Fruit fly (Drosophila melanogaster) whole organism, prepupa: Measurements from ENCODE around the gene Cdc7.

ENCODE experiments used
- CG16779 ChIP-seq: fragments of 200-800 bp; sonication (Bioruptor generic); optimal IDR thresholded peaks from 3 replicates; lab custom pipeline; 2017; ENCODE audit warnings: missing biosample characterization, mild to moderate bottlenecking, missing genetic modification characterization
- CG3919 ChIP-seq: fragments of 200-800 bp; sonication (Bioruptor generic); optimal IDR thresholded peaks from 3 replicates; lab custom pipeline; 2016; ENCODE audit warnings: missing biosample characterization, missing genetic modification characterization
- CG7368 ChIP-seq: fragments of 200-800 bp; sonication (Bioruptor generic); optimal IDR thresholded peaks from 3 replicates; lab custom pipeline; 2016; ENCODE audit warnings: missing biosample characterization, missing genetic modification characterization
- Gug ChIP-seq: fragments of 200-800 bp; sonication (Bioruptor generic); IDR thresholded peaks from 2 replicates; pipeline ENCODE4 v1.3.6; 2022; ENCODE audit warnings: missing biosample characterization, missing genetic modification characterization
- Hr39 ChIP-seq: fragments of 200-800 bp; sonication (Bioruptor generic); optimal IDR thresholded peaks from 2 replicates; lab custom pipeline; 2016; ENCODE audit warnings: missing biosample characterization, missing genetic modification characterization
- Hr4 ChIP-seq: fragments of 200-800 bp; sonication (Bioruptor generic); optimal IDR thresholded peaks from 3 replicates; lab custom pipeline; 2016; ENCODE audit warnings: missing biosample characterization, missing genetic modification characterization
- Lpt ChIP-seq: fragments of 200-800 bp; sonication (Bioruptor generic); optimal IDR thresholded peaks from 3 replicates; lab custom pipeline; 2016; ENCODE audit warnings: missing biosample characterization, missing genetic modification characterization
- Sox102F ChIP-seq: fragments of 200-800 bp; sonication (Bioruptor generic); optimal IDR thresholded peaks from 2 replicates; lab custom pipeline; 2016; ENCODE audit warnings: missing biosample characterization, mild to moderate bottlenecking, missing genetic modification characterization
- achi ChIP-seq: fragments of 200-800 bp; sonication (Bioruptor generic); optimal IDR thresholded peaks from 3 replicates; lab custom pipeline; 2016; ENCODE audit warnings: missing biosample characterization, missing genetic modification characterization
- acj6 ChIP-seq: fragments of 200-800 bp; sonication (Bioruptor generic); optimal IDR thresholded peaks from 3 replicates; lab custom pipeline; 2016; ENCODE audit warnings: missing biosample characterization, missing genetic modification characterization
- dsx ChIP-seq: fragments of 200-800 bp; optimal IDR thresholded peaks from 3 replicates; lab custom pipeline; 2019; ENCODE audit warnings: missing biosample characterization, mild to moderate bottlenecking, missing genetic modification characterization, moderate library complexity; ENCODE audit not compliant: poor library complexity, severe bottlenecking
- esn ChIP-seq: fragments of 200-800 bp; sonication (Bioruptor generic); optimal IDR thresholded peaks from 2 replicates; lab custom pipeline; 2016; ENCODE audit warnings: missing biosample characterization, mild to moderate bottlenecking, missing genetic modification characterization, moderate library complexity
- vri ChIP-seq: fragments of 200-800 bp; sonication (Bioruptor generic); optimal IDR thresholded peaks from 3 replicates; lab custom pipeline; 2016; ENCODE audit warnings: missing biosample characterization, mild to moderate bottlenecking, missing genetic modification characterization

dm6 chrX:6641602-6642001 lies 12.7 kb upstream of the Cdc7 start:
- TF ChIP-seq Sox102F (GFP tag; lab: Kevin White, UChicago) (no peak), CG3919 (peak; percentile 42), Lpt (GFP tag; lab: Kevin White, UChicago) (no peak), Hr4 (GFP tag; lab: Kevin White, UChicago) (peak; percentile 72), CG16779 (tag; lab: Kevin White, UChicago) (no peak), dsx (GFP tag; lab: Kevin White, UChicago) (no peak), Hr39 (peak; percentile 16), esn (GFP tag; lab: Kevin White, UChicago) (peak; percentile 18), acj6 (GFP tag; lab: Kevin White, UChicago) (no peak), vri (GFP tag; lab: Kevin White, UChicago) (no peak), CG7368 (peak; percentile 5), achi (GFP tag; lab: Kevin White, UChicago) (peak; percentile 36), Gug (GFP tag; lab: Robert Waterston, UW) (peak; percentile 13; the same call in 1 of the 2 replicates)
